Fruit fly (Drosophila melanogaster) whole organism, larva: ENCODE data around the gene mthl2.

Source experiments
- noc ChIP-seq: fragments of 200-800 bp; sonication (Bioruptor generic); optimal IDR thresholded peaks from 3 replicates; lab custom pipeline; 2019; ENCODE audit warnings: missing biosample characterization, mild to moderate bottlenecking, missing genetic modification characterization, moderate library complexity

The mthl2 gene

DNA sequence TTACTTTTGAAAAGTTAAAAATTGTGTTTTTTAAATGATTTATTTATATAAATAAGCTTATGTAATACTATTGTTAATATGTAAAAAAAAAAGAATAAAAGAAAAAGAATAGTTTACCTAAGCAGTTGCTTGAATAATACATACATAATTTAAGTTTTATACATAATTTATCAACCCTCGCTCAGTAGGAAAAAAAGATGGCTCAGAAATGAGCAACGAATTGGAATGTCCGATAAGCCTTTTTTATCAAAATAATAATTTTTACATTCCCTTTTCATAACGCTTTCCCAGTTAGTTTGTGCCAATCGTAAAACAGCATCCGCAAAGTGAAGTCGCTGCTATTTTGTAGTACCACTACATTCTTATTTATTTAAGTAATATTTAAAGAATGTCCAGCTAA, at the start of gene mthl2:
TSS of gene mthl2 (plus strand) at position 301 of the 400 bp plus-strand sequence.
- TF ChIP-seq noc = no peak

dm6 chr3L:5556195-5556594, 48.4 kb upstream of the mthl2 start:
- no peak for TF ChIP-seq noc

- no peak for TF ChIP-seq noc
These were observed 43.2 kb upstream of the mthl2 start, which contains the start of gene sinu for dm6 chr3L:5561341-5561740. TSS of gene sinu (minus strand) at chr3L:5561598.

dm6 chr3L:5562584-5562983, 42.0 kb upstream of the mthl2 start:
- TF ChIP-seq noc = no peak

DNA sequence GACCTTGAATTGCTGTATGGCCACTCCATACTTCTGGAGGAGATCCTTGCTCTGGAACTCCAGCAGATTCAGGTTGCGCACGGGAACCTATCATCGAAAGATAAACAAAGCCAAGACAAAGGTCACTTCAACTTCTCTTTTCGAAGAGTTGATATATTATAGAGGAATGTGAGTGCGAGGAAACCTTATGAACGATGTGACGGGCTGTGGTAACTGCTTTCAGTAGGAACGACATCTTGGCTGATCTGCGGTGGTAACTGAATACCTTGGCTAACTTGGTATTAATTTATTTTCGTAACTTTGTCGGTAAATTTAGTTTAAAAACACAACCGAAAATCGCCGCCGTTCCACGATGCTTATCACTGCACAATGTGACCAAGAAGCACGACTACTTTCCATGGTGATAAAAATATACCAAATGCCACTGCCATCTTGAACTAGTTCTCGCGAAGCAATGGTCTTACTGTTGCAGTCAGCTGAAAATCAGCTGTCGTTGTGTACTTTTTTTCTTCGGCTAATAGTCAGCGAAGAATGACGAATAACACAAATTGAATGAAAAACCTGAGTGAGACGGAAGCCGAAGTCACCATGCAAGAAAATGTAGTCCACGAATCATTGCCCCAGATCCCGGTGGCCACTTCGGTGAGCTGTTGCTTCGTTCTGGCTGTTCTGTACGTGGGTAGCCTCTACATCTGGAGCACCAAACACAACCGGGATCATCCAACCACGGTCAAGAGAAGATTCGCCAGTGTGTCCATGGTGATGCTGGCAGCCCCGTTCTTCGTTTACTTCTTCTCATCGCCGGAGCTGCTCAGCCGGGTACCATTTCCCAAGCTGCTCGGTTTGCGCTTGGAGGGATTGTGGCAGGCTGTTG, 41.0 kb upstream of the mthl2 start, which contains the start of the genes ScsbetaG and Sras:
TSS of gene ScsbetaG (minus strand) at position 383 of the 874 bp plus-strand sequence.
TSS of gene Sras (plus strand) at position 466 of the 874 bp plus-strand sequence.
- no peak for TF ChIP-seq noc

- TF ChIP-seq noc = no peak
These were observed 39.4 kb upstream of the mthl2 start, which contains the start of gene bc10 for dm6 chr3L:5565051-5565688. TSS of gene bc10 (plus strand) at chr3L:5565231.

dm6 chr3L:5568361-5568760, 36.2 kb upstream of the mthl2 start:
- no peak for TF ChIP-seq noc

DNA sequence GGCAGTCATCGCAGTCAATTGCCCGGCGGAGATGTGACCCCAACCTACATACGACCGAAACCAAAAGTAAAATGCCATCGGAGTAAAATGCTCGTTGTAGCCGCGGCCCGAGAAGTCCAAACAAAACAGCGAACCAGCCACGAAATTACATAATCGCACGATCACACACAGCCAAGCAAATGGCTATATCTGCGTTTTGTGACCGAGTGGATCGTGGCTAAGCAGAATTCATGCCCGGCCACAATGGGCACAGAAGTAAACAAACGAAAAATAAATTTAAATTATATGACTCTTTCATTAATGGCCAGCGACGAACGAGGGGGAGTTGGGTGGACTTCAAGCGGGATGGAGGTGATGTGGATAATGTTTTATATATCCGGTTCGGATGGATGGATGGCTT, 34.9 kb upstream of the mthl2 start:
- no peak for TF ChIP-seq noc

- no peak for TF ChIP-seq noc
These were observed 33.5 kb upstream of the mthl2 start for dm6 chr3L:5571051-5571450.

- TF ChIP-seq noc = no peak
These were observed 29.1 kb upstream of the mthl2 start for dm6 chr3L:5575524-5575923.

dm6 chr3L:5576543-5576942, 28.0 kb upstream of the mthl2 start:
- no peak for TF ChIP-seq noc

- TF ChIP-seq noc = peak; percentile 92
These were observed 27.1 kb upstream of the mthl2 start, which contains the start of gene Msr-110 for dm6 chr3L:5577250-5578138. TSS of gene Msr-110 (minus strand) at chr3L:5577348.

dm6 chr3L:5578595-5578994, 26.0 kb upstream of the mthl2 start:
- TF ChIP-seq noc = no peak

DNA sequence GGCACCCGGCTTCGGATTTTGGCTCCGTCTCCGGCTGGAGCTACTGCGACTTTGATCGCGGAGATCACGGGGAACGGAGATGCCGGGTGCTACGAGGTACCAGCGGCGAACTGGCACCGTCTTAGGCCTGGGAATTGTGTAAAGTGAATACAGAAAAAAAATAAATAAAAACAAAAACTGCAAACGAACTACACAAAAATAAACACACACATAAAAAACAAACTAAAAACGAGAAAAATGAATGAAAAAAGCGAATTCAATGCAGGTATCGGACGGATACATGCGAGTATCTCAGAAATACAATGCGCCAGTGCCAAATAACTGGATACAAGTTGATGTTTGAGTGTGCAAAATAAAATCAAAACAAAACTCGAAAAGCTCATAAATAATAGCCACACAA, 24.8 kb upstream of the mthl2 start:
- TF ChIP-seq noc = peak; percentile 18

dm6 chr3L:5580490-5581116, 24.0 kb upstream of the mthl2 start:
- TF ChIP-seq noc = no peak

- no peak for TF ChIP-seq noc
These were observed 23.0 kb upstream of the mthl2 start for dm6 chr3L:5581542-5581941.
